Worm (Caenorhabditis elegans) whole organism, early embryonic: ENCODE data around the gene nhr-54.
"Not testable (repeated sequence)": the region's sequence is repeated elsewhere in the genome, so short reads cannot be mapped to it uniquely, and the experiment has no call there.

ENCODE experiments used
- B0310.2 ChIP-seq: sonication (generic microtip); optimal IDR thresholded peaks from 2 replicates; lab custom pipeline; 2016; ENCODE audit warnings: mild to moderate bottlenecking, missing genetic modification characterization, missing compliant biosample characterization
- aly-1 ChIP-seq: sonication (generic microtip); optimal IDR thresholded peaks from 2 replicates; lab custom pipeline; 2016; ENCODE audit warnings: missing genetic modification characterization, missing compliant biosample characterization
- ama-1 ChIP-seq: fragments of 150-350 bp; optimal IDR thresholded peaks from 2 replicates; lab custom pipeline; 2014
- ceh-13 ChIP-seq: fragments of 200-800 bp; sonication (Bioruptor generic); optimal IDR thresholded peaks from 2 replicates; lab custom pipeline; 2018; ENCODE audit warnings: mild to moderate bottlenecking, missing genetic modification characterization, missing compliant biosample characterization
- ets-7 ChIP-seq: sonication (generic microtip); optimal IDR thresholded peaks from 2 replicates; lab custom pipeline; 2016; ENCODE audit warnings: missing genotype, missing genetic modification characterization, missing compliant biosample characterization
- flt-1 ChIP-seq: fragments of 200-800 bp; sonication (Bioruptor generic); IDR thresholded peaks from 2 replicates; pipeline ENCODE4 v1.3.6; 2022; ENCODE audit warnings: missing genetic modification characterization, missing compliant biosample characterization
- hmg-4 ChIP-seq: fragments of 200-800 bp; sonication (Bioruptor generic); optimal IDR thresholded peaks from 2 replicates; lab custom pipeline; 2018; ENCODE audit warnings: mild to moderate bottlenecking, missing genetic modification characterization, missing compliant biosample characterization
- sea-1 ChIP-seq: fragments of 200-800 bp; sonication (Bioruptor generic); conservative IDR thresholded peaks from 2 replicates; pipeline ENCODE4 v1.3.6; 2022; ENCODE audit warnings: missing genetic modification characterization, missing compliant biosample characterization
- tra-4 ChIP-seq: sonication (generic microtip); optimal IDR thresholded peaks from 2 replicates; lab custom pipeline; 2017; ENCODE audit warnings: missing genetic modification characterization, missing compliant biosample characterization

- not testable (repeated sequence) for TF ChIP-seq hmg-4; flt-1 (GFP tag; lab: Robert Waterston, UW); ama-1 (lab: Kevin White, UChicago); aly-1 (tag; lab: Kevin White, UChicago); B0310.2 (tag; lab: Kevin White, UChicago); ceh-13 (GFP tag; lab: Kevin White, UChicago); sea-1 (GFP tag; lab: Robert Waterston, UW); ets-7 (tag; lab: Kevin White, UChicago); tra-4
These were observed 9.4 kb upstream of the nhr-54 start, which contains the start of gene F36D3.5 for ce11 chrV:16515140-16515539.
